Fruit fly (Drosophila melanogaster) whole organism, embryonic: ENCODE data around the gene Sur-8.

Experiments used
- Adf1 ChIP-seq: fragments of 200-800 bp; sonication (Bioruptor generic); IDR thresholded peaks from 2 replicates; pipeline ENCODE4 v1.3.6; 2022; ENCODE audit warnings: missing biosample characterization, missing genetic modification characterization
- Aef1 ChIP-seq: fragments of 200-800 bp; sonication (Bioruptor generic); IDR thresholded peaks from 3 replicates; pipeline ENCODE4 v1.3.6; 2022; ENCODE audit warnings: missing biosample characterization, missing genetic modification characterization
- B-H2 ChIP-seq: fragments of 200-800 bp; sonication (Bioruptor generic); optimal IDR thresholded peaks from 2 replicates; lab custom pipeline; 2018; ENCODE audit warnings: missing biosample characterization, mild to moderate bottlenecking, missing genetic modification characterization
- Bgb ChIP-seq: fragments of 200-800 bp; sonication (Bioruptor generic); IDR thresholded peaks from 2 replicates; pipeline ENCODE4 v1.3.6; 2022; ENCODE audit warnings: missing biosample characterization, missing genetic modification characterization; ENCODE audit not compliant: partially characterized antibody
- Blimp-1 ChIP-seq: fragments of 200-800 bp; sonication (Bioruptor generic); optimal IDR thresholded peaks from 3 replicates; lab custom pipeline; 2018; ENCODE audit warnings: missing biosample characterization, missing genetic modification characterization, mild to moderate bottlenecking, moderate library complexity, missing genetic modification reagents
- C15 ChIP-seq: fragments of 200-800 bp; sonication (Bioruptor generic); IDR thresholded peaks from 3 replicates; pipeline ENCODE4 v1.3.6; 2022; ENCODE audit warnings: missing biosample characterization, missing genetic modification characterization
- CG10147 ChIP-seq: fragments of 200-800 bp; sonication (Bioruptor generic); optimal IDR thresholded peaks from 2 replicates; lab custom pipeline; 2019; ENCODE audit warnings: missing biosample characterization, mild to moderate bottlenecking, missing genetic modification characterization, moderate library complexity
- CG1024 ChIP-seq: fragments of 200-800 bp; sonication (Bioruptor generic); IDR thresholded peaks from 2 replicates; pipeline ENCODE4 v1.3.6; 2022; ENCODE audit warnings: missing biosample characterization, missing genetic modification characterization
- CG11247 ChIP-seq: fragments of 200-800 bp; sonication (Bioruptor generic); IDR thresholded peaks from 2 replicates; pipeline ENCODE4 v1.3.6; 2022; ENCODE audit warnings: missing biosample characterization, missing genetic modification characterization
- CG12219 ChIP-seq: fragments of 200-800 bp; sonication (Bioruptor generic); optimal IDR thresholded peaks from 3 replicates; lab custom pipeline; 2018; ENCODE audit warnings: missing biosample characterization, mild to moderate bottlenecking, missing genetic modification characterization
- CG13624 ChIP-seq: fragments of 200-800 bp; sonication (Bioruptor generic); optimal IDR thresholded peaks from 2 replicates; lab custom pipeline; 2016; ENCODE audit warnings: missing biosample characterization, missing genetic modification characterization
- CG13894 ChIP-seq: fragments of 200-800 bp; sonication (Bioruptor generic); optimal IDR thresholded peaks from 3 replicates; lab custom pipeline; 2018; ENCODE audit warnings: missing biosample characterization, mild to moderate bottlenecking, missing genetic modification characterization, moderate library complexity
- CG14710 ChIP-seq: fragments of 200-800 bp; sonication (Bioruptor generic); optimal IDR thresholded peaks from 3 replicates; lab custom pipeline; 2019; ENCODE audit warnings: missing biosample characterization, mild to moderate bottlenecking, missing genetic modification characterization, moderate library complexity
- CG15514 ChIP-seq: fragments of 200-800 bp; sonication (Bioruptor generic); optimal IDR thresholded peaks from 3 replicates; lab custom pipeline; 2017; ENCODE audit warnings: missing biosample characterization, missing genetic modification characterization, mild to moderate bottlenecking, moderate library complexity, missing genetic modification reagents
- CG16813 ChIP-seq: fragments of 200-800 bp; sonication (Bioruptor generic); IDR thresholded peaks from 3 replicates; pipeline ENCODE4 v1.3.6; 2022; ENCODE audit warnings: missing biosample characterization, missing genetic modification characterization; ENCODE audit not compliant: partially characterized antibody
- CG17385 ChIP-seq: fragments of 200-800 bp; sonication (Bioruptor generic); optimal IDR thresholded peaks from 3 replicates; lab custom pipeline; 2018; ENCODE audit warnings: missing biosample characterization, mild to moderate bottlenecking, missing genetic modification characterization
- CG2678 ChIP-seq: fragments of 200-800 bp; sonication (Bioruptor generic); optimal IDR thresholded peaks from 3 replicates; lab custom pipeline; 2019; ENCODE audit warnings: missing biosample characterization, mild to moderate bottlenecking, missing genetic modification characterization, moderate library complexity
- CG3281 ChIP-seq: fragments of 200-800 bp; sonication (Bioruptor generic); optimal IDR thresholded peaks from 3 replicates; lab custom pipeline; 2017; ENCODE audit warnings: missing biosample characterization, mild to moderate bottlenecking, missing genetic modification characterization
- CG33557 ChIP-seq: fragments of 200-800 bp; sonication (Bioruptor generic); optimal IDR thresholded peaks from 2 replicates; lab custom pipeline; 2019; ENCODE audit warnings: missing biosample characterization, mild to moderate bottlenecking, missing genetic modification characterization, moderate library complexity
- CG3726 ChIP-seq: fragments of 200-800 bp; sonication (Bioruptor generic); IDR thresholded peaks from 3 replicates; pipeline ENCODE4, ENCODE4 v1.3.6; 2022; ENCODE audit warnings: missing biosample characterization, missing genetic modification characterization
- CG6272 ChIP-seq: fragments of 200-800 bp; sonication (Bioruptor generic); IDR thresholded peaks from 2 replicates; pipeline ENCODE4 v1.3.6; 2022; ENCODE audit warnings: missing biosample characterization, missing genetic modification characterization
- CG8281 ChIP-seq: fragments of 200-800 bp; sonication (Bioruptor generic); optimal IDR thresholded peaks from 2 replicates; lab custom pipeline; 2018; ENCODE audit warnings: missing biosample characterization, mild to moderate bottlenecking, missing genetic modification characterization, moderate library complexity
- Deaf1 ChIP-seq: fragments of 200-800 bp; optimal IDR thresholded peaks from 3 replicates; lab custom pipeline; 2019; ENCODE audit warnings: missing biosample characterization, mild to moderate bottlenecking, missing genetic modification characterization, moderate library complexity
- Doc2 ChIP-seq: fragments of 200-800 bp; sonication (Bioruptor generic); IDR thresholded peaks from 2 replicates; pipeline ENCODE4 v1.3.6; 2022; ENCODE audit warnings: missing biosample characterization, missing genetic modification characterization
- Fer1 ChIP-seq: fragments of 200-800 bp; sonication (Bioruptor generic); optimal IDR thresholded peaks from 2 replicates; lab custom pipeline; 2017; ENCODE audit warnings: missing biosample characterization, mild to moderate bottlenecking, missing genetic modification characterization
- Hmr ChIP-seq: fragments of 200-800 bp; sonication (Bioruptor generic); optimal IDR thresholded peaks from 3 replicates; lab custom pipeline; 2017; ENCODE audit warnings: mild to moderate bottlenecking, missing biosample characterization, missing genetic modification reagents, missing genetic modification characterization
- Hr39 ChIP-seq: fragments of >200 bp; optimal IDR thresholded peaks from 2 replicates; lab custom pipeline; 2017
- NC2α ChIP-seq: fragments of 200-800 bp; sonication (Bioruptor generic); optimal IDR thresholded peaks from 2 replicates; lab custom pipeline; 2016; ENCODE audit warnings: missing biosample characterization, missing genetic modification characterization
- Trl ChIP-seq, 3 experiments: fragments of >200 bp in 2 of 3; fragments of 200-800 bp in 1 of 3; sonication (Bioruptor generic) in 1 of 3; optimal IDR thresholded peaks; 2 replicates in 1 of 3; 3 replicates in 2 of 3; lab custom pipeline; 2016 to 2017; ENCODE audit warnings: missing biosample characterization in 1 of 3, missing genetic modification characterization in 1 of 3
- Xrp1 ChIP-seq: fragments of 200-800 bp; sonication (Bioruptor generic); IDR thresholded peaks from 2 replicates; pipeline ENCODE4 v1.3.6; 2022; ENCODE audit warnings: missing biosample characterization, missing genetic modification characterization
- YL-1 ChIP-seq: fragments of 200-800 bp; sonication (Bioruptor generic); optimal IDR thresholded peaks from 3 replicates; lab custom pipeline; 2017; ENCODE audit warnings: missing biosample characterization, mild to moderate bottlenecking, missing genetic modification characterization
- dmrt11E ChIP-seq: fragments of 200-800 bp; sonication (Bioruptor generic); optimal IDR thresholded peaks from 3 replicates; lab custom pipeline; 2018; ENCODE audit warnings: missing biosample characterization, mild to moderate bottlenecking, missing genetic modification characterization, moderate library complexity
- fd96Cb ChIP-seq: fragments of 200-800 bp; sonication (Bioruptor generic); optimal IDR thresholded peaks from 2 replicates; lab custom pipeline; 2018; ENCODE audit warnings: missing biosample characterization, mild to moderate bottlenecking, missing genetic modification characterization, moderate library complexity
- ham ChIP-seq: fragments of 200-800 bp; sonication (Bioruptor generic); IDR thresholded peaks from 2 replicates; pipeline ENCODE4 v1.3.6; 2022; ENCODE audit warnings: missing biosample characterization, missing genetic modification characterization
- inv ChIP-seq: fragments of 200-800 bp; sonication (Bioruptor generic); IDR thresholded peaks from 2 replicates; pipeline ENCODE4 v1.3.6; 2022; ENCODE audit warnings: missing biosample characterization, missing genetic modification characterization; ENCODE audit not compliant: partially characterized antibody
- lab ChIP-seq: fragments of 200-800 bp; sonication (Bioruptor generic); optimal IDR thresholded peaks from 3 replicates; lab custom pipeline; 2017; ENCODE audit warnings: missing biosample characterization, missing genetic modification characterization, mild to moderate bottlenecking, moderate library complexity, missing genetic modification reagents
- org-1 ChIP-seq: fragments of 200-800 bp; sonication (Bioruptor generic); optimal IDR thresholded peaks from 2 replicates; lab custom pipeline; 2017; ENCODE audit warnings: missing biosample characterization, missing genetic modification characterization
- pan ChIP-seq, 4 experiments: fragments of >200 bp in 3 of 4; fragments of 200-800 bp in 1 of 4; sonication (Bioruptor generic) in 1 of 4; optimal IDR thresholded peaks in 3 of 4; IDR thresholded peaks in 1 of 4; 2 replicates each; pipeline versions ENCODE4 v1.3.6 to Lab custom; 2017 to 2022; ENCODE audit warnings: missing biosample characterization in 2 of 4, missing genetic modification characterization in 2 of 4, mixed read lengths in 1 of 4
- pita ChIP-seq: fragments of 200-800 bp; sonication (Bioruptor generic); optimal IDR thresholded peaks from 2 replicates; lab custom pipeline; 2017; ENCODE audit warnings: missing biosample characterization, mild to moderate bottlenecking, missing genetic modification characterization
- ro ChIP-seq: fragments of 200-800 bp; sonication (Bioruptor generic); IDR thresholded peaks from 2 replicates; pipeline ENCODE4 v1.3.6; 2022; ENCODE audit warnings: missing biosample characterization, missing genetic modification characterization
- row ChIP-seq: fragments of 200-800 bp; sonication (Bioruptor generic); IDR thresholded peaks from 3 replicates; pipeline ENCODE4 v1.3.6; 2022; ENCODE audit warnings: missing biosample characterization, missing genetic modification characterization
- schlank ChIP-seq: fragments of 200-800 bp; sonication (Bioruptor generic); optimal IDR thresholded peaks from 2 replicates; lab custom pipeline; 2018; ENCODE audit warnings: missing biosample characterization, mild to moderate bottlenecking, missing genetic modification characterization
- seq ChIP-seq: fragments of 200-800 bp; sonication (Bioruptor generic); IDR thresholded peaks from 2 replicates; pipeline ENCODE4 v1.3.6; 2022; ENCODE audit warnings: missing biosample characterization, missing genetic modification characterization
- shn ChIP-seq: fragments of 200-800 bp; sonication (Bioruptor generic); optimal IDR thresholded peaks from 3 replicates; lab custom pipeline; 2016; ENCODE audit warnings: missing biosample characterization, missing genetic modification characterization
- sr ChIP-seq: fragments of 200-800 bp; sonication (Bioruptor generic); IDR thresholded peaks from 3 replicates; pipeline ENCODE4 v1.3.6; 2022; ENCODE audit warnings: missing biosample characterization, missing genetic modification characterization
- stwl ChIP-seq: fragments of 200-800 bp; sonication (Bioruptor generic); optimal IDR thresholded peaks from 3 replicates; lab custom pipeline; 2018; ENCODE audit warnings: missing biosample characterization, mild to moderate bottlenecking, missing genetic modification characterization, moderate library complexity
- tgo ChIP-seq: fragments of 200-800 bp; sonication (Bioruptor generic); IDR thresholded peaks from 3 replicates; pipeline ENCODE4 v1.3.6; 2022; ENCODE audit warnings: missing biosample characterization, missing genetic modification characterization
- ttk ChIP-seq: fragments of 200-800 bp; sonication (Bioruptor generic); IDR thresholded peaks from 2 replicates; pipeline ENCODE4 v2.1.2; 2022; ENCODE audit warnings: missing biosample characterization, missing genetic modification characterization
- unc-4 ChIP-seq: fragments of 200-800 bp; sonication (Bioruptor generic); IDR thresholded peaks from 2 replicates; pipeline ENCODE4 v1.3.6; 2022; ENCODE audit warnings: missing biosample characterization, missing genetic modification characterization; ENCODE audit not compliant: partially characterized antibody
- wdn ChIP-seq: fragments of 200-800 bp; sonication (Bioruptor generic); IDR thresholded peaks from 2 replicates; pipeline ENCODE4 v1.3.6; 2022; ENCODE audit warnings: missing biosample characterization, missing genetic modification characterization

Sur-8 gene

dm6 chr3R:17400675-17401118 lies 1.6 kb downstream of the Sur-8 start (continued):
- TF ChIP-seq Aef1 (GFP tag; lab: Robert Waterston, UW) (peak; percentile 25; the same call in 2 of the 3 replicates), YL-1 (GFP tag; lab: Kevin White, UChicago) (no peak), Deaf1 (tag; lab: Kevin White, UChicago) (peak; percentile 8), pan (optimal IDR thresholded peaks at IDR 0.05; lab: Kevin White, UChicago) (no peak), pan (GFP tag; optimal IDR thresholded peaks at IDR 0.05 in 1 of 2, IDR thresholded peaks at IDR 0.05 in 1 of 2) (peak in 1 of 2 experiments; percentile 63), CG10147 (GFP tag; lab: Kevin White, UChicago) (peak; percentile 49), CG2678 (peak; percentile 49), CG33557 (GFP tag; lab: Kevin White, UChicago) (no peak), Xrp1 (GFP tag; lab: Robert Waterston, UW) (peak; percentile 57; the same call in 1 of the 2 replicates), CG1024 (GFP tag; lab: Robert Waterston, UW) (0 out of 2 replicates have a peak, but pooled peaks have one; percentile 17), B-H2 (no peak), CG15514 (GFP tag; lab: Kevin White, UChicago) (peak; percentile 35), CG16813 (GFP tag; lab: Robert Waterston, UW) (no peak), ham (no peak), Hr39 (lab: Kevin White, UChicago) (no peak), Trl (optimal IDR thresholded peaks at IDR 0.05; lab: Kevin White, UChicago) (no peak), Trl (GFP tag; optimal IDR thresholded peaks at IDR 0.05; lab: Kevin White, UChicago) (peak; percentile 34), CG6272 (GFP tag; lab: Robert Waterston, UW) (no peak), stwl (tag; lab: Kevin White, UChicago) (no peak), org-1 (GFP tag; lab: Kevin White, UChicago) (no peak), Fer1 (peak; percentile 54), tgo (GFP tag; lab: Robert Waterston, UW) (no peak), fd96Cb (tag; lab: Kevin White, UChicago) (peak; percentile 63), lab (peak; percentile 60), wdn (GFP tag; lab: Robert Waterston, UW) (no peak), unc-4 (GFP tag; lab: Robert Waterston, UW) (no peak), Blimp-1 (GFP tag; lab: Kevin White, UChicago) (peak; percentile 69), C15 (GFP tag; lab: Robert Waterston, UW) (no peak), seq (no peak), CG13624 (peak; percentile 31), CG17385 (no peak), CG14710 (peak; percentile 53), inv (GFP tag; lab: Robert Waterston, UW) (no peak), CG11247 (GFP tag; lab: Robert Waterston, UW) (no peak), Doc2 (GFP tag; lab: Robert Waterston, UW) (no peak), Hmr (GFP tag; lab: Kevin White, UChicago) (peak; percentile 22), schlank (tag; lab: Kevin White, UChicago) (no peak), NC2α (GFP tag; lab: Kevin White, UChicago) (no peak), row (peak; percentile 34; the same call in 2 of the 3 replicates), ro (GFP tag; lab: Robert Waterston, UW) (no peak), shn (GFP tag; lab: Kevin White, UChicago) (no peak), CG12219 (no peak), CG3281 (GFP tag; lab: Kevin White, UChicago) (peak; percentile 65), CG13894 (tag; lab: Kevin White, UChicago) (no peak), Adf1 (GFP tag; lab: Robert Waterston, UW) (no peak), dmrt11E (tag; lab: Kevin White, UChicago) (peak; percentile 5), Bgb (no peak), sr (GFP tag; lab: Robert Waterston, UW) (no peak), pita (GFP tag; lab: Kevin White, UChicago) (no peak), CG8281 (tag; lab: Kevin White, UChicago) (peak; percentile 3), ttk (GFP tag; lab: Robert Waterston, UW) (peak; percentile 16; the same call in 1 of the 2 replicates), CG3726 (no peak)
